Worm (Caenorhabditis elegans) whole organism, L4 larva: ENCODE results near the gene rpia-1.

ENCODE experiments used
- T20F7.1 ChIP-seq: fragments of 200-800 bp; sonication (Bioruptor generic); optimal IDR thresholded peaks from 2 replicates; lab custom pipeline; 2018; ENCODE audit warnings: mild to moderate bottlenecking, missing genetic modification characterization, missing compliant biosample characterization
- Y5F2A.4 ChIP-seq: fragments of 200-800 bp; sonication (Bioruptor generic); optimal IDR thresholded peaks from 2 replicates; lab custom pipeline; 2018; ENCODE audit warnings: mild to moderate bottlenecking, missing genetic modification characterization, missing compliant biosample characterization
- ama-1 ChIP-seq: fragments of 150-350 bp; optimal IDR thresholded peaks from 2 replicates; lab custom pipeline; 2014; ENCODE audit warnings: inconsistent platforms, mixed read lengths
- ceh-20 ChIP-seq: fragments of 200-800 bp; sonication (Bioruptor generic); IDR thresholded peaks from 2 replicates; pipeline ENCODE4 v1.3.6; 2022; ENCODE audit warnings: missing genetic modification reagents, missing genetic modification characterization, missing compliant biosample characterization
- ceh-28 ChIP-seq: fragments of 150-350 bp; optimal IDR thresholded peaks from 2 replicates; lab custom pipeline; 2014; ENCODE audit warnings: missing biosample characterization, missing genetic modification reagents, missing genetic modification characterization
- ceh-32 ChIP-seq: sonication (generic microtip); optimal IDR thresholded peaks from 2 replicates; lab custom pipeline; 2016; ENCODE audit warnings: mild to moderate bottlenecking, missing genetic modification characterization, missing compliant biosample characterization; ENCODE audit not compliant: poor library complexity
- daf-16 ChIP-seq, 3 experiments: sonication (generic microtip); optimal IDR thresholded peaks; 2 replicates each; lab custom pipeline; 2016 to 2017; ENCODE audit warnings: missing genetic modification characterization in 3 of 3, missing genetic modification reagents in 3 of 3, mild to moderate bottlenecking in 2 of 3, missing compliant biosample characterization in 2 of 3, missing biosample characterization in 1 of 3, moderate library complexity in 1 of 3
- dmd-6 ChIP-seq: fragments of 200-800 bp; sonication (Bioruptor generic); IDR thresholded peaks from 2 replicates; pipeline ENCODE4 v1.3.6; 2022; ENCODE audit warnings: missing genetic modification reagents, missing genetic modification characterization, missing compliant biosample characterization
- dpl-1 ChIP-seq: fragments of 150-350 bp; optimal IDR thresholded peaks from 2 replicates; lab custom pipeline; 2014; ENCODE audit warnings: missing biosample characterization, missing genetic modification reagents, missing genetic modification characterization
- dve-1 ChIP-seq: sonication (generic microtip); optimal IDR thresholded peaks from 2 replicates; lab custom pipeline; 2017; ENCODE audit warnings: antibody characterized with exemption, mild to moderate bottlenecking, missing genetic modification characterization, missing compliant biosample characterization; ENCODE audit not compliant: insufficient read depth
- gei-8 ChIP-seq: fragments of 200-800 bp; sonication (Bioruptor generic); optimal IDR thresholded peaks from 2 replicates; lab custom pipeline; 2018; ENCODE audit warnings: mild to moderate bottlenecking, missing genetic modification characterization, missing compliant biosample characterization
- hlh-30 ChIP-seq: sonication (generic microtip); optimal IDR thresholded peaks from 2 replicates; lab custom pipeline; 2017; ENCODE audit warnings: antibody characterized with exemption, mild to moderate bottlenecking, missing genetic modification characterization, missing compliant biosample characterization; ENCODE audit not compliant: insufficient read depth
- lin-13 ChIP-seq: fragments of 150-350 bp; optimal IDR thresholded peaks from 2 replicates; lab custom pipeline; 2014; ENCODE audit warnings: missing biosample characterization, missing genetic modification reagents, missing genetic modification characterization
- lin-15B ChIP-seq: fragments of 150-350 bp; sonication (generic microtip); optimal IDR thresholded peaks from 3 replicates; lab custom pipeline; 2014; ENCODE audit warnings: missing biosample characterization, missing genetic modification characterization
- lin-29 ChIP-seq: fragments of 200-800 bp; sonication (Bioruptor generic); IDR thresholded peaks from 2 replicates; pipeline ENCODE4 v1.3.6; 2022; ENCODE audit warnings: missing genetic modification reagents, missing genetic modification characterization, missing compliant biosample characterization
- lin-38 ChIP-seq: fragments of 200-800 bp; sonication (Bioruptor generic); IDR thresholded peaks from 2 replicates; pipeline ENCODE4 v1.3.6; 2022; ENCODE audit warnings: missing genetic modification reagents, missing genetic modification characterization, missing compliant biosample characterization
- lsy-2 ChIP-seq, 2 experiments: fragments of 150-350 bp in 1 of 2; sonication (generic microtip) in 1 of 2; optimal IDR thresholded peaks; 2 replicates each; lab custom pipeline; 2014 to 2017; ENCODE audit warnings: missing biosample characterization in 2 of 2, missing genetic modification characterization in 2 of 2
- mdl-1 ChIP-seq, 2 experiments: fragments of 150-350 bp in 1 of 2; sonication (generic microtip) in 1 of 2; optimal IDR thresholded peaks; 2 replicates each; lab custom pipeline; 2014 to 2017; ENCODE audit warnings: missing biosample characterization in 2 of 2, missing genetic modification characterization in 2 of 2
- mep-1 ChIP-seq: fragments of 150-350 bp; sonication (generic microtip); optimal IDR thresholded peaks from 3 replicates; lab custom pipeline; 2014; ENCODE audit warnings: missing biosample characterization, missing genetic modification characterization
- mxl-3 ChIP-seq: fragments of 200-800 bp; sonication (Bioruptor generic); optimal IDR thresholded peaks from 2 replicates; lab custom pipeline; 2018; ENCODE audit warnings: mild to moderate bottlenecking, missing genetic modification characterization, missing compliant biosample characterization
- nhr-10 ChIP-seq: fragments of 150-350 bp; optimal IDR thresholded peaks from 2 replicates; lab custom pipeline; 2014; ENCODE audit warnings: missing biosample characterization, missing genetic modification characterization
- nhr-102 ChIP-seq: sonication (generic microtip); optimal IDR thresholded peaks from 2 replicates; lab custom pipeline; 2016; ENCODE audit warnings: mild to moderate bottlenecking, missing genetic modification characterization, moderate library complexity, missing compliant biosample characterization
- nhr-111 ChIP-seq: fragments of 200-800 bp; sonication (Bioruptor generic); optimal IDR thresholded peaks from 2 replicates; lab custom pipeline; 2018; ENCODE audit warnings: mild to moderate bottlenecking, missing genetic modification characterization, missing compliant biosample characterization
- nhr-28 ChIP-seq: fragments of 150-350 bp; optimal IDR thresholded peaks from 2 replicates; lab custom pipeline; 2014; ENCODE audit warnings: missing biosample characterization, missing genetic modification characterization
- nhr-6 ChIP-seq: fragments of 150-350 bp; optimal IDR thresholded peaks from 2 replicates; lab custom pipeline; 2014; ENCODE audit warnings: missing biosample characterization, missing genetic modification characterization
- nhr-76 ChIP-seq: fragments of 150-350 bp; optimal IDR thresholded peaks from 2 replicates; lab custom pipeline; 2014; ENCODE audit warnings: missing biosample characterization, missing genetic modification characterization
- nhr-77 ChIP-seq: fragments of 150-350 bp; optimal IDR thresholded peaks from 2 replicates; lab custom pipeline; 2014; ENCODE audit warnings: missing biosample characterization, missing genetic modification characterization
- pha-4 ChIP-seq, 2 experiments: fragments of 150-350 bp in 1 of 2; fragments of 200-800 bp in 1 of 2; sonication (Bioruptor generic) in 1 of 2; IDR thresholded peaks in 1 of 2; optimal IDR thresholded peaks in 1 of 2; 2 replicates each; pipeline versions ENCODE4 v1.3.6 to Lab custom; 2014 to 2022; ENCODE audit warnings: missing genetic modification characterization in 2 of 2, missing genetic modification reagents in 2 of 2, missing biosample characterization in 1 of 2, missing compliant biosample characterization in 1 of 2
- php-3 ChIP-seq: fragments of 200-800 bp; sonication (Bioruptor generic); IDR thresholded peaks from 2 replicates; pipeline ENCODE4 v1.3.6; 2022; ENCODE audit warnings: missing genetic modification reagents, missing genetic modification characterization, missing compliant biosample characterization
- rbr-2 ChIP-seq: sonication (generic microtip); optimal IDR thresholded peaks from 2 replicates; lab custom pipeline; 2016; ENCODE audit warnings: missing genotype, missing genetic modification characterization, missing compliant biosample characterization
- skn-1 ChIP-seq: fragments of 150-350 bp; optimal IDR thresholded peaks from 2 replicates; lab custom pipeline; 2014; ENCODE audit warnings: missing biosample characterization, missing genetic modification characterization
- snpc-1.2 ChIP-seq: fragments of 200-800 bp; sonication (Bioruptor generic); IDR thresholded peaks from 2 replicates; pipeline ENCODE4 v1.3.6; 2022; ENCODE audit warnings: missing genetic modification reagents, missing genetic modification characterization, missing compliant biosample characterization
- tra-1 ChIP-seq: fragments of 200-800 bp; sonication (Bioruptor generic); IDR thresholded peaks from 2 replicates; pipeline ENCODE4 v1.3.6; 2022; ENCODE audit warnings: missing genetic modification reagents, missing genetic modification characterization, missing compliant biosample characterization
- unc-62 ChIP-seq, 3 experiments: fragments of 150-350 bp in 1 of 3; sonication (generic microtip); optimal IDR thresholded peaks in 2 of 3; peaks in 1 of 3; 1 replicate in 1 of 3; 2 replicates in 2 of 3; lab custom pipeline; 2014 to 2017; ENCODE audit warnings: missing biosample characterization in 3 of 3, missing genetic modification characterization in 3 of 3, missing genetic modification reagents in 3 of 3, missing genotype in 1 of 3
- zag-1 ChIP-seq: fragments of 150-350 bp; optimal IDR thresholded peaks from 2 replicates; lab custom pipeline; 2014; ENCODE audit warnings: missing biosample characterization, missing genetic modification characterization

The rpia-1 gene

ce11 chrIII:7122860-7123259 lies at the start of gene rpia-1, which contains the start of gene B0280.9 (continued):
- no peak for TF ChIP-seq skn-1 (tag; lab: Kevin White, UChicago)
- TF ChIP-seq T20F7.1 (GFP tag; lab: Kevin White, UChicago): no peak
- peak; percentile 42 to 96 for TF ChIP-seq lsy-2 (tag; optimal IDR thresholded peaks at IDR 0.05; lab: Kevin White, UChicago)
- no peak for TF ChIP-seq mxl-3 (GFP tag; lab: Kevin White, UChicago)
- no peak for TF ChIP-seq snpc-1.2 (GFP tag; lab: Robert Waterston, UW)

DNA sequence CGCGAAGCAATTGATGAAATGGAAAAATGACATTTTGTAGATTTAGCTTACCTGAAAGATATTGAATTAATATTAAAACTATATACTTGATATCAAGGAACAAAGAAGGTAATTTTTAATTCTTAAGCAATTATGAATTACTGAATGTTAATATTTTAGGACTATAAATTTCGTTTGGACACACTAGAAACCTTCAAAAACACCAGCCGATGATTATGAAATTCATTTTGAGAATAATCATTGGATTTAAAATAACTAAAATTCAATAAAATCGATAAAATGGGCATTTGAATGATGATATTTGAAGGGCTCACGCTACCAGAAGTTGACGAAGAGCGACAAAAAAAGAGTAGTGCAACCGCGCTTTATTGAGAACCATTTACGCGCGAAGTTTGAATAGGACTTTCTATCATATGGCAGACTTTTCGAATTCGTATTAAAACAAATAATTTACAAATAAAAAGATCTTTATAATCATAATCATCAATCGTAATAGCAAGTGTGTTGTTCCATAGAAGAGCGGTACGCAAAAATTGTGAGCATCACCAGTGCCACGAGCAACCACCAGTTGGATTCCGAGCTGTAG lies 49.0 kb upstream of the rpia-1 start, which contains the start of gene ZK418.5:
Gene ZK418.5, minus strand, starts transcription at position 51 of the 586 bp plus-strand sequence.
- TF ChIP-seq ceh-32: no peak
- TF ChIP-seq Y5F2A.4: no peak
- TF ChIP-seq mep-1 (tag; lab: Kevin White, UChicago): peak; percentile 34
- TF ChIP-seq lin-29 (GFP tag; lab: Robert Waterston, UW): no peak
- TF ChIP-seq daf-16 (GFP tag; optimal IDR thresholded peaks at IDR 0.05; lab: Kevin White, UChicago): no peak
- peak; percentile 12 for TF ChIP-seq daf-16 (tag; optimal IDR thresholded peaks at IDR 0.05; lab: Kevin White, UChicago)
- TF ChIP-seq ceh-20: no peak
- peak in 1 of 2 experiments; percentile 92 for TF ChIP-seq unc-62 (GFP tag; optimal IDR thresholded peaks at IDR 0.05 in 1 of 2; lab: Kevin White, UChicago)
- TF ChIP-seq unc-62 (tag; optimal IDR thresholded peaks at IDR 0.05; lab: Kevin White, UChicago): no peak
- TF ChIP-seq zag-1: no peak
- TF ChIP-seq hlh-30 (tag; lab: Kevin White, UChicago): peak; percentile 54
- TF ChIP-seq T20F7.1 (GFP tag; lab: Kevin White, UChicago): peak; percentile 25
- TF ChIP-seq nhr-28 (tag; lab: Kevin White, UChicago): peak; percentile 29
- 0 out of 2 replicates have a peak, but pooled peaks have one; percentile 9 for TF ChIP-seq dmd-6
- TF ChIP-seq nhr-102: no peak
- TF ChIP-seq rbr-2 (tag; lab: Kevin White, UChicago): peak; percentile 24
- TF ChIP-seq nhr-6: peak; percentile 50
- TF ChIP-seq php-3 (GFP tag; lab: Robert Waterston, UW): no peak
- no peak for TF ChIP-seq mdl-1 (tag; optimal IDR thresholded peaks at IDR 0.05; lab: Kevin White, UChicago)
- TF ChIP-seq lin-38: peak; percentile 95
- no peak for TF ChIP-seq lin-13
- peak; percentile 95 for TF ChIP-seq dpl-1 (GFP tag; lab: Kevin White, UChicago)

DNA sequence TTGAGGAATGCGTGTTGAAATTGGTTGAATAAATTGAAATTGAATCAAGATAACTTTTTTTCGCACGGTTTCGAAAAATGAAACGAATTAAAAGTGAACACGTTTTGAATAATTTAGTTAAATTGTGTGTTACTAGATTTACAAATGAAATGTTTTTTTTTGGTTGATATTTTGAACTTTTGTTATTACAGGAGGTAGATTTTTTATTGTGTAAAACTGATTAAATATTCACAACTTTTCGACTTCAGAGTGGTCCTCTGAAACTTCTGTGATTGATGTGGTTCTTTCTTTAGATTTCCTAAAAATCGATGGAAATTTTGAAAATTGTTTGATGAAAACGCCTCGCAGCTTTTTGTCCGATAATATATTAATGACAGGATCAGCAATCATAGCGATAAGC lies 46.5 kb upstream of the rpia-1 start, which contains the start of gene ZK418.13:
Gene ZK418.13, minus strand, starts transcription at position 101 of the 400 bp plus-strand sequence.
- no peak for TF ChIP-seq pha-4 (GFP tag; IDR thresholded peaks at IDR 0.05; lab: Robert Waterston, UW)
- TF ChIP-seq pha-4 (tag; optimal IDR thresholded peaks at IDR 0.05; lab: Kevin White, UChicago): no peak
- no peak for TF ChIP-seq nhr-76
- TF ChIP-seq gei-8 (GFP tag; lab: Kevin White, UChicago): no peak
- TF ChIP-seq mdl-1 (tag; optimal IDR thresholded peaks at IDR 0.05; lab: Kevin White, UChicago): no peak
- no peak for TF ChIP-seq rbr-2 (tag; lab: Kevin White, UChicago)
- TF ChIP-seq lin-15B (tag; lab: Kevin White, UChicago): no peak
- no peak for TF ChIP-seq dve-1 (tag; lab: Kevin White, UChicago)
- TF ChIP-seq nhr-111 (GFP tag; lab: Kevin White, UChicago): no peak
- TF ChIP-seq ceh-28 (tag; lab: Kevin White, UChicago): no peak
- TF ChIP-seq nhr-10 (tag; lab: Kevin White, UChicago): no peak
- no peak for TF ChIP-seq T20F7.1 (GFP tag; lab: Kevin White, UChicago)
- TF ChIP-seq ama-1 (lab: Kevin White, UChicago): no peak
- no peak for TF ChIP-seq mep-1 (tag; lab: Kevin White, UChicago)
- TF ChIP-seq tra-1: no peak
- TF ChIP-seq nhr-77 (tag; lab: Kevin White, UChicago): no peak
